Fruit fly (Drosophila melanogaster) Kc167 (cell line): ENCODE results near the gene CG13138.

Experiments
- Myc ChIP-seq: fragments of >200 bp; optimal IDR thresholded peaks from 2 replicates; lab custom pipeline; 2017; ENCODE audit warnings: missing external identifiers
- Sin3A ChIP-seq: fragments of >200 bp; optimal IDR thresholded peaks from 2 replicates; lab custom pipeline; 2018; ENCODE audit warnings: missing external identifiers
- h ChIP-seq: fragments of >200 bp; optimal IDR thresholded peaks from 3 replicates; lab custom pipeline; 2018; ENCODE audit warnings: missing external identifiers
- insv ChIP-seq: fragments of >200 bp; optimal IDR thresholded peaks from 3 replicates; lab custom pipeline; 2018; ENCODE audit warnings: missing external identifiers
- psq ChIP-seq: fragments of >200 bp; optimal IDR thresholded peaks from 2 replicates; lab custom pipeline; 2017; ENCODE audit warnings: missing external identifiers
- ttk ChIP-seq: sonication (Bioruptor generic); optimal IDR thresholded peaks from 2 replicates; lab custom pipeline; 2017; ENCODE audit warnings: missing external identifiers

CG13138 gene

DNA sequence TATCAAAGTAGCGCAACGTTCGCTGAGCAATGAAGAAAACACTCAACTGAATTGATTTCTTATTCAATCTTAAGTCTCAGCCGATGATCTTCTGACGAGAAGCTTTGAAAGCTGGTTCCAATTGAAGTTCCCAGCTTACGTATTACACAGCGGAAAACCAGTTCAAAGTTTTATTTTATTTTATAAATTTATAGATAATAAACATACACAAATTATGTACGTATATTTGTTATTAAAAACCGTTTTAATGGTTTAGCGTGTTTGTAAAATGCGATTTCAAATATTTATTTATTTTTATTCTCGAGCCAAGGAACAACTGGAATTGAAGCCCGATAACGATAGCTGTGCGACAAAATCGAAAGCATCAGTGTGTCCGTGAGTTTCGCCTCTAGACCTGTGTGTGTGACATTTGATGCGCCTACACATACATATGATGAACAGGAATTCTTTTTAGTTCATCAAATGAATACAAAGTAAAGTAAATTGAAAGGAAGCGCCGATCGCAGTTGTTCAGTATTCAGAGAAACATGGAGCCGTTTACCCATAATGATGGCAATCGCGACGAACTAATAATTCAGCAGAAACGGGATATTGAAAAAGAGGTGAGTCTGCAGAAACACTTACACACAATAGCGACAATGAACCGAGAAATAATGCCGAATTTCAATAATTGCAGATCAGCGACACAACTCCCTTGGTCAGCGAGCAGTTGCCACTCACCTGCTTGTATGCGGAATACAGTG, 4.9 kb upstream of the CG13138 start, which contains the start of the genes CG5390 and CG4968:
Gene CG5390, minus strand, starts transcription at position 77 of the 743 bp plus-strand sequence.
Gene CG4968, plus strand, starts transcription at position 405 of the 743 bp plus-strand sequence.
- TF ChIP-seq Sin3A (lab: Kevin White, UChicago) (no peak), insv (no peak), ttk (lab: Kevin White, UChicago) (no peak), Myc (no peak), h (lab: Kevin White, UChicago) (no peak), psq (no peak)

DNA sequence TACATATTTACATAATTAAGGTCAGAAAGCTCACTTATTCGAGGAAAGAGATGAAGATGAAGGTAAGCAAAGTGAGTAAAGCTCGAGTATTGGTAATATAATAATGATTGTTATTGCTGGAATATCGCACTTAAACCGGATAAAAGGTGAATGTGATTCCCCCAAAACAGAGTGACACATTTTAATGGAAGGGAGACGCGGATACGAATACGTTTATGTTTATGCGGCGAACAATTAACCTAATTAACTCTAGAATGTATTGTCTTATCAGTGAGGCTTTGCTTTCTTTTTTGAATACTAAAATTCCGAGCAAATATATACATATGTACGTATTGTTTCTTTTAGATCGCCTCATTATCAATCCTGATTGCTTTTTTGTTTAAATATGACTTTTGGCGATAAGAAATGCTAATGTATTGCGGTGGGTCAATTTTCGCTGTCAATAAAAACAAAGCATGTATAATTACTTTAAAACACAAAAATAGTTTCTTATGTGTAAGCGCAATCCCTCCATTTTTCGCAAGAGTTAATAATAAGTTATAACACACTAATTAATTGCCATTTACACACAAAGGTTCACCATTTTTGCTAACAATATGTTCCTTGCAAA, 3.8 kb upstream of the CG13138 start:
- TF ChIP-seq psq (no peak), Sin3A (lab: Kevin White, UChicago) (no peak), Myc (no peak), h (lab: Kevin White, UChicago) (no peak), insv (no peak), ttk (lab: Kevin White, UChicago) (no peak)

DNA sequence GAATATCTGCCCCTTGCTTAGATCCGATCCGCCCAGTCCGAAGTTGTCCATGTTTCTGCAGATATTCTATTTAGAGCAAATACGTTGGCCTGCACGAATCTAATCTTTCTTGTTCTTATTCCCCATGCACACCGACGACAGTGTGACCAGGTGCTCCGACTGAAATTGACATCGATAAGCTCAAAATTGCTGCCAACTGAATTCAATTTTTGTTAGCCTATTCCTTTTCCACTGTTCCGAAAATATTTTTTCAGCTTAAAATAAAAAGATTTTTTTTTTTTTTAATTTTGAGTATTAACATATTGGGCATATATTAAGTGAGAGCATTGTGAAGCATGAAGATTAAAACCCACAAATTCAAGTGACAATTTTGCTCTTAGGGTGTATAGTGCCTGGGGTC, 2.0 kb upstream of the CG13138 start, which contains the start of gene nmd:
Gene nmd, minus strand, starts transcription at position 162 of the 400 bp plus-strand sequence.
- TF ChIP-seq insv (no peak), Sin3A (lab: Kevin White, UChicago) (no peak), Myc (no peak), psq (no peak), ttk (lab: Kevin White, UChicago) (no peak)

DNA sequence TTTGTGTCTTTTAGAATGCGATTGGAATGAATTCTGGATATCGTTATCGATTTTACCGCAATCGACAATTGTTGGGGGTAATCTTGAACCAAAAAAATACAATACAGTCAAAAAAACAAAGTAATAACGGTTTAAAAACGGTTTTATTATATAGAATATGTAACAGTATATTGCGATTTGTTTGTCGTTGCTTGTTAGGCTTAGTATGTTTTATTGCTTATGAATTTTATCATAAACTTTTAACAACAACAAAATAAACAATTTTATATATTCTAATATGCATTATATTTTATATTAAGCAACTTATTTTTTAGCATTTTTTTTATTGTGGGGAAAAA, 2.0 kb downstream of the CG13138 start, which contains the start of gene CYLD:
Gene CYLD, minus strand, starts transcription at position 38 of the 338 bp plus-strand sequence.
- TF ChIP-seq ttk (lab: Kevin White, UChicago) = no peak
- no peak for TF ChIP-seq h (lab: Kevin White, UChicago)
- no peak for TF ChIP-seq Sin3A (lab: Kevin White, UChicago)
- no peak for TF ChIP-seq insv

DNA sequence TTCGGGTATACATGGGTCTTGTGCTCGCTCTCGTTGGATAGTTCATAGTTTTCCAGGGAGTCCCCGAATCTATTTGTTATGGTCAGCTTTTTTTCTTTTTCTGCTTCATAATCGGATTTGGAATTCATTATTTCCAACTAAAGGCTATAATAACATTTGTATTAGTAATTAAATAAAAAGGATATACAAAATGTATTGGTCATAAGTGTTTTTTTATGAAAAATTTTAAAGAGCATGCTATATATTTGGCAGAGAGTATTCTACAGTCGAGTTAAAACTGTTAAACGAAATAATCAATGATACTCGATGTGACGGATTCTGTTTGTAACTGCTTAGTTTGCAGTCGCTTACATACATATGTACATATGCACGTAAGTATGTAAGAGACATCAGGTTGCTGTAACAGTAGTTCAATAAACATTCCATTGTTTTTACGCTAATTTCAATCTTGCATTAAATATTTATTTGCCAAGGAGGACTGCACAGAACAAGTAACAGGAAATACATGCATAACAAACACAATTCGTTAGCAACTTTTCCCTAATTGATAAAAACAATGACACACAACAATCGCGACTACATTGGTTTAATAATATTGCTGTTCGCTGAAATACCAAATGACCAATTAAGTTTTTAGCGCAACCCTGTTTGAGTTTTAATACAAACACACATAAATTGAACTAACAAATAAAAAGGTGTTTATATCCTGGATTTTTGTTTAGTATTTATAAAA, 2.6 kb downstream of the CG13138 start:
- TF ChIP-seq Sin3A (lab: Kevin White, UChicago) (no peak), insv (no peak), ttk (lab: Kevin White, UChicago) (no peak), psq (no peak), Myc (no peak), h (lab: Kevin White, UChicago) (no peak)

DNA sequence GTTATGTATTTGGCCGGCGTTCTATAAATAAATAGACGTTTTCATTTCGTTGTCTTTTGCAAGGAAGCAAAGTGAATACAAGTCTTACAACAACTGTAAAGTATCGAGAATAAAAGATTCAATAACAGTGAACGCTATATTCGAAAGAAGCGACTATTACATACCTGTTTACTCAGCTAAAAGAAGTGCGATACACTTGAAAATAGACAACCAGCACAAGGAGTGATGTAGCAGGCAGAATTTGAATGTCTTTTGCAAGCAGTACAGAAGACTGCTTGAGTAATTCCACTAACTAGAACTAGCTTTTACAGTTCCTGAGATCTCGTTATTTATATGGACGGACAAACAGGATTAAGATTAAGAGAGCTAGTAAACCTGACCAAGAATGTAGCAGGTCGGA, 3.5 kb downstream of the CG13138 start:
- TF ChIP-seq insv (no peak), h (lab: Kevin White, UChicago) (no peak), psq (no peak), ttk (lab: Kevin White, UChicago) (no peak), Myc (no peak), Sin3A (lab: Kevin White, UChicago) (no peak)

DNA sequence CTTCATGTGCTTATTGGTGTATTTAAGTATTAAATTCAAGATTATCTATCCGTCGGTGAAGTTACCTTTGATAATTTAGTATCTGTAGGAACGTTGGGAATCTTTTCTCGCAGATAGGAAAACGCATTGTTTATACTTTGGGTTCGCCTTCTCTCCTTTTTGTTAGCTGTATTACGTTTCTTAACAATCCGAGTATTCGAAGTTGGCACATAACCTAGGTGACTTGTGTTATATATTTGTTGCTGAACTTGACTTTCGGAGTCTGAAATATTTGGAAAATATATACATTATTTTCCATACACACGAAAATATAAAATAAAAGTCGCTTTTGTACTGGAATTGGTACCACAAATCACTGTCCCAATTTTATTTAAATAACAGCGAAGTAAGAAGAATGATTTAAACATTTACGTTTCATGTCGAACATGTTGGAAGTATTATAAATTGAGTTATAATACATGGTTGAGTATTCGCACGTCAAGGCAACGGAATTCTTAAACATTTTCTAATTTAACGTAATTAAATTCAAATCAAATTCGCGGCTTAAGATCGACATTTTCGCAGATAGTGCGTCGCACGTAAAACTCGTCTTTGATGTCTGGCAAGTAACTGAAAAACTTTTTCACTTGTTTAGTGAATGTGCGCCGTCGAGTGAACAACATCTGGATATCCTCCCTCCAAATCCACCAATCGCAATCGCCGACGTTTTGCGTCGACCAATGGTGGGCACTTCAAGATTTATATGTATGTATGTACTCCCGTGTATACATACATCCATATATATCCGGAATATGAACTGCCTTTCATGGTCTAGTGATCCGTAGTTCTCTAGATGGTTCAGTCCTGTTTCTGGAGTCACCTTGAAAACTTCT, 6.8 kb downstream of the CG13138 start, which contains the start of gene Hand:
Gene Hand, minus strand, starts transcription at position 588 of the 872 bp plus-strand sequence.
- no peak for TF ChIP-seq Sin3A (lab: Kevin White, UChicago)
- no peak for TF ChIP-seq Myc
- no peak for TF ChIP-seq psq
- TF ChIP-seq h (lab: Kevin White, UChicago) = no peak
- no peak for TF ChIP-seq insv
- TF ChIP-seq ttk (lab: Kevin White, UChicago) = no peak

DNA sequence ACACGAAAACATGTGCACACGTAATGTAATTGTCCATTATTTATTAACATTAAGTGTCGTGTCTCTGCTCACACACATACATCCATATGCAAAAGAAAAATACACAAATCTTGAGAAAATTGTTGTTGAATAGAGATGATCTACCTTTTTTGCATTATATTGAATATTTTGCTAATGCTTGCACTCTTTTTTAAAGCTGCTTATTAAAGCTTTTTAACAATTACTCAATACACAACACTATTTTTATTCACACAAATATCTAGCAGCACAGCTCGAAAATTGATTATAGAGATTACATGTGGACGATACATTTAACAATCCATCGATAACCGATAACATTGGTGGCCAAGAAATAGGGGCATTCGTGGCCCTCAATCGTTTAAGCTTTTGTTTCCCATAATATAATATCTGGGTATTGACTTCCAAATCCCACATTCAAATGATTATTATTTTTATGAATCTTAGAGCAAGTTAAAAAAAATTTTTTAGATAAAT, 9.7 kb downstream of the CG13138 start, which contains the start of gene Ufd4:
Gene Ufd4, minus strand, starts transcription at position 300 of the 495 bp plus-strand sequence.
- TF ChIP-seq Sin3A (lab: Kevin White, UChicago) = no peak

DNA sequence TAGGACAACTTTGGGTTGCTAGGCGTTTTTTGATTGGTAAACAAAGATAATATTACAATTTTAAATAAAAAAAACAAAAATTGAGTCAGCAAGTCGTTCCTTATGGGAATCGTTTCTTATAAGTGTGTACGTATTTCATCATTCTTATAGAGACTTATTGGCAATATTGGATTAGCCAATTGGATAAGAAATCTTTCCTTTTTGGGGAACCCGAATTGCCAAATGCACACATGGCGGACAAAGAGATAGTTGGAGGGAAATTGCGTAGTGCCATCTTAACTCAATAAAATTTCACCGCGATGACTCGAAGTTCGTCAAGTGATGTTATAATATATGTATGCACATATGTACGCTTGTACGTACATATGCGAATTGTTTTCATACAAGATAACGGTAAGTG, 10.5 kb downstream of the CG13138 start:
- no peak for TF ChIP-seq Myc
- TF ChIP-seq Sin3A (lab: Kevin White, UChicago) = no peak
- no peak for TF ChIP-seq ttk (lab: Kevin White, UChicago)
- TF ChIP-seq insv = no peak
- TF ChIP-seq psq = no peak

DNA sequence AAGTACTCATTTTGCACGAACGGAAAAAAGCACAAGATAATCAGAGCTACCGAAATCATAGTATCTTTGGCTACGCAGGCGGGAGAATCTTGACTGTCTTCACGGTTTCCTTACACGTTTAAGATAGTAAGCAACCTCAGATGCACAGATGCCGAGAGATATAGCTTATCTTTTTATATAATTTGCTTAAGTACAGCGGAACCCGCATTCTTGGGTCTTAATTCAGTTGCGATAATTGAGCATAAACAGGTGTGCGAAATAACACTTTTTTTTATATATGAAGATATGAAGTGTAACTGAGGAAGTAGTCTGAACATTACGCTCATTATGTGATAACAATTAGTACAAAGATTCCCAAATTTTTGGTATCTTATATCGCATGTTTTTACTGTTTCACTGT, 21.0 kb downstream of the CG13138 start, which contains the start of gene CG34043:
Gene CG34043, minus strand, starts transcription at position 101 of the 400 bp plus-strand sequence.
- TF ChIP-seq Myc (no peak), h (lab: Kevin White, UChicago) (no peak), Sin3A (lab: Kevin White, UChicago) (no peak), ttk (lab: Kevin White, UChicago) (no peak), insv (no peak), psq (no peak)

DNA sequence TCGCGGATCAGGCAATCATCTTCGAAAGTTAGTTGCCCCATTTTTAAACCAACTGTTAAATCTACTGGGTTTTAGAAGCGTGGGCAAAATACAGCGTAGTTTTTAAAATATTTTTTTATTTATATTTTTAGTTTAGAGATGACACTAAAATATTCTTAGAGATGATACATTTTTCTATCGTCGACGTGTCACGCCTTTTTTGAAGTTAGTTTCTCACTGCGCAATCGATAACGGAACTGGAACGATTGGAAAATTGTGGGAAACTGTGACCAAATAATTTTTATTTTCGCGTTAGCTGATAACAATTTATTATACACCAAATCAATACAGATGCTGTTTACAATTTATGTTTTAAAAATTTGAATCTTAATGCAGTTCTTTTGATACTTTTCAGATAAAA, 23.2 kb downstream of the CG13138 start, which contains the start of gene Utx:
Gene Utx, minus strand, starts transcription at position 154 of the 400 bp plus-strand sequence.
- no peak for TF ChIP-seq h (lab: Kevin White, UChicago)
- TF ChIP-seq Sin3A (lab: Kevin White, UChicago) = no peak
- no peak for TF ChIP-seq ttk (lab: Kevin White, UChicago)
- no peak for TF ChIP-seq Myc
- TF ChIP-seq psq = no peak
- no peak for TF ChIP-seq insv
